Fruit fly (Drosophila melanogaster) whole organism, larva: Measurements from ENCODE around the gene Spn77Ba.

Experiments
- noc ChIP-seq: fragments of 200-800 bp; sonication (Bioruptor generic); optimal IDR thresholded peaks from 3 replicates; lab custom pipeline; 2019; ENCODE audit warnings: missing biosample characterization, mild to moderate bottlenecking, missing genetic modification characterization, moderate library complexity

The Spn77Ba gene

DNA sequence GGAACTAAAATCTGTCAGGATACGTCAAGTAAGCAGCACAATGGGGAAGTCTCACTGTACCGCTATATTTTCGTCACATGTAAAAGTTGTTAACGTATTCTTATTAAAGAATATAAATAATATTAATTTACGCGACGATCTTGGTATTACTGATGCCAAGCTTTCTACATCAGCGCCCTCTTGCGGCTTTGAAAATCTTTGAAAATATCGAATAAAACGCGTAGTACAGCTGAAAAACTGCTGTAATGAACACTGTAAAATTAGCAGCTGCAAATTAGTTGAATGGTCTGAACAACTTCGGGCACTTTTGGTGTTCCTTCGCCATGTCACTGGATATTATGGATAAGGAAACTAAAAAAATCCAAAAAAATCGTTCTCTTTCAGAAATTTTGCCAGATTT lies 3.1 kb downstream of the Spn77Ba start:
- TF ChIP-seq noc (tag; lab: Kevin White, UChicago): no peak

DNA sequence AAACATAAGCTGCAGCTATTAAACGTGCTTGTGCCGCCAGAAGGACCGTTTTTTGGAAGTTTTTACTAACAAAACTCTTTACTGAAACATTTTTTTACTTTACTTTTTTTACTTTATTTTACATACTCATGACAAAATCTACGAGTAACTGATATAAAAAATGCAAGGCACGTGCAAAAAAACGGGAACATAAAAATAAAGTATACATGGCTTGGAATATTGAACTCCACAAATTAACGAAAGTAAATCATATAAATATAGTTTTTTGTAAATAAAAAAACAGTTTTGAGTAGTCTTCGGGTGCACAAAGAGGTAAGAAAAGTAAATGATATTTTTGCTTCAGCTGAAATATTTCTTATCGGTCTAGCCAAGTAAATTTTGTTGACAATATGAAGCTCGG lies 3.7 kb downstream of the Spn77Ba start, which contains the start of gene Spn77Bb:
Gene Spn77Bb (plus strand): TSS at position 301 of the 400 bp plus-strand sequence.
- TF ChIP-seq noc (tag; lab: Kevin White, UChicago): no peak

DNA sequence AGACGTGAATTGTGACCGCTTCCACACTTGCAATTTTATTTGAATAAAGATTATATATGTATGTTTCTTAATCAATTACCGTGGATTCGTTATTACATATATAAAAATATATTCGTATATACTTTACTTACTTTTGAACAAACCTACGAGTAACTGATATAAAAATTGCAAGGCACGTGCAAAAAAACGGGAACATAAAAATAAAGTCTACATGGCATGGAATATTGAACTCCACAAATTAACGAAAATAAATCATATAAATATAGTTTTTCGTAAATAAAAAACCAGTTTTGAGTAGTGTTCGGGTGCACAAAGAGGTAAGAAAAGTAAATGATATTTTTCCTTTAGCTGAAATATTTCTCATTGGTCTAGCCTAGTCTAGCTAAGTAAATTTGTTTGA lies 25.3 kb downstream of the Spn77Ba start, which contains the start of gene Spn77Bc:
Gene Spn77Bc (plus strand): TSS at position 301 of the 400 bp plus-strand sequence.
- no peak for TF ChIP-seq noc (tag; lab: Kevin White, UChicago)

DNA sequence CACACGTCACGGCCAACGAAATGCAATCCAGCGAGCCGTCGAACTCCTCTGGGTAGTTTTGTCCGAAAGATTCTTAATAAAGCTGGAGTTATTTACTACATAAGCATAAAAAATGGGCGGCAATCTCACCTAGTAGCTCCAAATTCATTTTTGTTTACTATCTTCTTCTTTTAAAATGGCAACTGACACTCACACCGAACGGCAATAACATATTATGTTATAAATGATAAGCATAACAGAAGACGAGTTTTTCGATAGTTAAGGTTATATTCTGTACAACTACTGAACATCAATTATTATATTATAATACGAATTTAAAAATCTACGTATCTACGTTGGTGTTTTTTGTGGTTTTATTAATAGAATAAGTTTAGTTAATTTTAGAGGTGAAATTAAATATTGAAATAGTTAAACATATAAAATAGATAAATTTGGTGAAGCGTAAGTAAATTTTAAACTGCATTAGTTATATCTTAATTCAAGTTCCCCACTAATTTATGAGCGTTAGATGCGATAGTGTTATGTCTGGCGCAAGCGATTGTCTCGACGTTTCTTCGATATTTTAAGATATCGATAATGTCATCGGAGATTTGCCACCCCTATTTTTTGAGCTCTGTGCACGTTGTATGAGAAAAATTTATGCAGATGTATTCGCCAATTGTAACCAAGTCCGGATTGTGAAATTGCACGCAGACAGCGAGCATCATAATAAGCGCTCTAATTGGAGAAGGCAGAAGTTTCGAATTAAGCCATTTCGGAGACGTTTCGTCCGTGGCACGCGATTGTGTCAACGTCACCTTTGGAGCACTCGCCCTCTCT lies 31.0 kb downstream of the Spn77Ba start, which contains the start of the genes Rbbp5 and eRF1:
Gene Rbbp5 (minus strand): TSS at position 181 of the 819 bp plus-strand sequence.
Gene eRF1 (plus strand): TSS at position 594 of the 819 bp plus-strand sequence.
- peak; percentile 57 for TF ChIP-seq noc (tag; lab: Kevin White, UChicago)

DNA sequence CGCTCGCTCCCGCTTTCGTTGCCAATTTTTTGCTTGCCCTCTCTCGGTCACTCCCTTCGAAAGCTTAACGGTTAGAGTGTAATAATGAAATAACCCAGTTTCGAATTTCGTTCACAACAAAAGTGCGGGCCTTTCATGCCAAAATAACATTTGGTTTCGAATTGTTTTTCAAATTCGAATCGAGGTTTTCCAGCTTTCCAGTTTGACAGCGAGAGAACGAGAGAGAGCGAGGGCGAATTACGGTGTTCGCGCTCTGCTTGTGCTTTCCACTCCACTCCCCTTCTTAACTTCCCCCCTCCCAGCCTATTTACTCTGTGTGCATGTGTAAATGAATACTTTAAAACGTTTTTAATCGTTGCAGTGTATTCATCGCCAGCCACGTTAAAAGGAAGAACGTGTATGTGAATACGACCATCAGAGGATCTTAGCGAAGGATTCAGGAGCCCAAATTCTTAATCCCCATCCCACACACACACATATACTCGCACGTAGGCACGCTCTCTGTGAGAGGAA lies 31.6 kb downstream of the Spn77Ba start:
- no peak for TF ChIP-seq noc (tag; lab: Kevin White, UChicago)

DNA sequence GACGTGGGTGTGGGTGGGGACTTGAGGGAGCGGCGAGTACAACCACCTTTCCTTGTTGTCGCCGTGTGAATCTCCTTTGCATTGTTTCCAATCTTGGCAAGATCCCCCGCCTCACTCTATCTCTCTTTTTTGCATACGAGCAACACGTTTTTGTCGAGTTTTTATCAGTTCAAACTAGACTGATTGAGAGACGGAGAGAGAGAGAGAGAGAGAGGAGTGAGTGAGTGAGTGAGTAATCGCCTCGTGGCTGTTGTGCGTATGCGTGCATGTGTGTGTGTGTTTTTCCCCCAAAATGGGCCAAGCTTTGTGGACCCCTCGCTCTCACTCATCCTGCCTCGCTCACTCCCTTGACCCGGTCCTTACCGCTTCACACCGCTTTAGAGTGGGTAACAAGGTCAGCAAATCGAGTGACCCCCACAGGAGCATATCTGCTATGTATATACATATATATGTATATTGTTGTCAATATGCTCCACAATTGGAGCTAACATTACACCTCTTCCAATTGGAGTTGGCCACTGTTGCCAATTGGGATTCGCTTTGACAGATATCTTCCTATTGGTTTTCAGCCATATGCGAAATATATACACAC lies 32.4 kb downstream of the Spn77Ba start:
- TF ChIP-seq noc (tag; lab: Kevin White, UChicago): no peak

DNA sequence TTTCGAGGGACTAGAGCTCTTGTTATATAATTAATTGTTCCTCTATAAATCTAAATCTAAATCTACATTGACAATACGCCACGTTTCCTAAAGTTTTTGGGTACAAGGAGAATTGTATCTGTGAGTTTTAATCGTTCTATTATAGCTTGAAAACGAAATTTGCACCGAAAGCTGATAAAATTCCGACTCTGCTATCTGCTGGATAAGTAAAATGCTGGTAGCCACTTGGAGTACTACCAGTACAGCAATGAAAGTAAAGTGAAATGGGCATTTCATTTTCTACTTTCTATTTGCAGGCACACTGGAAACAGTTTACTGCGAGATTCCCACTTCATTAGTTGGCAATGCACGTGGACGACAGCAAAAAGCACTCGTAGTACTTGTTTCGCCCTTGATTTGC lies 36.2 kb downstream of the Spn77Ba start, which contains the start of gene CG5618:
Gene CG5618 (plus strand): TSS at position 301 of the 400 bp plus-strand sequence.
- no peak for TF ChIP-seq noc (tag; lab: Kevin White, UChicago)

DNA sequence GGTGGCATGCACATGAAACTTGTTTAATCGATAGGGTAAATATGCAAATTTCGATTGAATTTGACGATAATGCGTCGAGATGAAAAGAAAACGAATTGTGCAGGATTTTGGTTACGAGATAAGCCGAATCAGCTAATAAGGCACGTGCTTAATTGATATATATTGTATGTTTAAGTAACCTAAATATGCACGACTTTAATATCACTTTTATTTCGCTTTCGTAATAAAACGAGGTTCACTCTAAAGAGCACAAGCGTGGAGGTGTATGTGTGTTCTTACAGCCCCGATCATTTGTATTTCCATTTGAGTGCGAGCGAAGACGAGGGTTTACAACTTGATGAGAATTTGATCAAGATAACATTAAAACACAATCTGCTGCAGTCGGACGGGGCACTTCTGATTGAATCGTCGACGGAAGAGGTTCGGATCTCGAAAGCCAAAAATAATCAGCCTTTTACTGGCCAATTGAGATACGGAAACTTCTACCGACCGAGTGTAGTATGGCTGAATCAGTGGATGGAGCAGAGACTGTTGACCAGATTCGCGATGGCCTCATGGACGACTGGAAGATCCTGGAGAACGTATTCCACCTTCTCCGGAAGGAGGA lies 36.8 kb downstream of the Spn77Ba start:
- no peak for TF ChIP-seq noc (tag; lab: Kevin White, UChicago)

DNA sequence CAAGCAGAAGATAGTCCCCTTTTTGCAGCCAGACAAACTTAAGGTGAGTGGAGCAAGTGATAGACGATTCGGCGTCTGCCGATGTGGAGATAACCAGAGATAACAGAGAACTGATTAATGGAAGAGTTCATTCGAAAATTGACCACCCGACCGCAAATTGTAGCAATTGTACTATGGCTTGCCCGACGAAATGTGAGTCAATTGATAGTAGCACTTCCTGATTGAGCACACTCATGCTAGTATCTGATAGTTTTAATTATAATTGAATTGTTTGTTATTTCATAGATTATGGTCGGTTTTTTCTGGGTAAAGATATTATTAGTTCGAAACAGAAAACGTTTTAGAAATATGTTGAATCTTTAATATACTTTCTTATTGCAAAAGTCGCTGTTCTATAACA lies 37.4 kb downstream of the Spn77Ba start:
- TF ChIP-seq noc (tag; lab: Kevin White, UChicago): no peak

DNA sequence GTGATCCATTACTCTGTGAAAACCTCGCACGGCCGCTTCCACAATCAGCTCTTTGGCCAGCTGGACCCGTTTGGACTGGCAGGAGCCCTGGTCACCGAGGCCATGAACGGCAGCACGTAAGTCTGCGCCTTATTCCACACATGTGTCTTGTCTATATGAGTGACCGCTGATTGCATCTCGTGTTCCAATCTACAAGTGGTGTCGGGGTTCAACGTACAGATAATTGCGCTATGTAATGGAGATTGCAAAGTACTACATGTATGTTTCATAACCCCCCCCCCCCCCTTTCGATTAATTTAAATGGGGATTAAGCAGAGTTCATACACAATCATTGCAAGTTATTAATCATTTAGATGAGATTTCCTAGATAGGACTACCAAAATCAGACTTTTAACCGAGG lies 37.9 kb downstream of the Spn77Ba start:
- TF ChIP-seq noc (tag; lab: Kevin White, UChicago): no peak

DNA sequence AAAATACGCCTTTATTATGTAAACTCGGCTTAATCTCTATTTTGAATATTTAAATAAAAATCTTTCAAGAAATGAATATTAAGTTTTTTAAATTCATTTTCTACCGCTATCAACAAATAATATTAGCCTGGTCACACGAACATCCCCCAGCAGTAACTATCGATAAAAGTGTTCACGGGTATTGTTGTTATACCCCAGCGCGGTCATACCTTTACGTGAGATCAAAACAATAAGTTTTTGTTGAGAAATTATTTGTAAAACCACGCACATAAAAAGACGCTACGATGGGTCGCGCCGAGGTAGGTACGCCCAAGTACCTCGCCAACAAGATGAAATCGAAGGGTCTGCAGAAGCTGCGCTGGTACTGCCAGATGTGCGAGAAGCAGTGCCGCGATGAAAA lies 39.6 kb downstream of the Spn77Ba start, which contains the start of gene kin17:
Gene kin17 (plus strand): TSS at position 195 of the 400 bp plus-strand sequence.
- no peak for TF ChIP-seq noc (tag; lab: Kevin White, UChicago)

DNA sequence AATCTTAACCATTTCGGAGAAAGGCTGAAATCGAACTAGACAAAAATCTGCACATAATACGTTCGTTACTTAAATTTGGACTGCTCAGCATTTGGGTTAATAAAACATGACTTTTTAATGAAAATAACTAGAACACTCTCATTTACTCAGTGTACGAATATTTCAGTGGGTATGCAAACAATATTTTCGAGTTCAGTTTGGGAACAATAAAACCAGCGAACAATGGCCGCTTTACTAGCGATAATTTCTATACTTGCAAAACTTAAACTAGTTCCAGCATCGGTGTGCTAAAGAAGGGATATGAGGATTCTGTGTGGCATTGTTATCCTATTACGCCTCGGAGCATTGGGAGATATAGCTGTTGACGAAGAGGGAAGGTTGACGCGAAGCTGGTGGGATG lies 41.2 kb downstream of the Spn77Ba start, which contains the start of gene CG5665:
Gene CG5665 (plus strand): TSS at position 301 of the 400 bp plus-strand sequence.
- no peak for TF ChIP-seq noc (tag; lab: Kevin White, UChicago)

DNA sequence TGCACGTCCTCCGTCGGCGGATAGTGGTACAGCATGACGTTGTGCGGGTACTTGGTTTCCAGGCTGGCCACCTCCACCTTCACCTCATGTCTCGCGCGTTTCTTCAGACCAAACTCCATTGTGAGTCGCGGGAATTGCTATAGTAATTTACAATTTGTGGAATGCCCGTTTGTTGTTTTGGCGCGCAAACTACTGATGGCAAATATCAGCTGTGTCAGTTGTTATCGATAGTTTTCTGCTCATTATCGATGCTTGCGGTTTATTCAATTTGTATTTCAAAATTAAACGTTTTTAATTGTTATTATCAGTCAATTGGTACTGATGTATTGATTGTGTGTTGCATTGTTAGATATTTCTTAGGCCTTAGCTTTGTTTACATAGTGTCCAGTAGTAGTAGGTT lies 44.4 kb downstream of the Spn77Ba start, which contains the start of gene Prim2:
Gene Prim2 (minus strand): TSS at position 197 of the 400 bp plus-strand sequence.
- TF ChIP-seq noc (tag; lab: Kevin White, UChicago): no peak

DNA sequence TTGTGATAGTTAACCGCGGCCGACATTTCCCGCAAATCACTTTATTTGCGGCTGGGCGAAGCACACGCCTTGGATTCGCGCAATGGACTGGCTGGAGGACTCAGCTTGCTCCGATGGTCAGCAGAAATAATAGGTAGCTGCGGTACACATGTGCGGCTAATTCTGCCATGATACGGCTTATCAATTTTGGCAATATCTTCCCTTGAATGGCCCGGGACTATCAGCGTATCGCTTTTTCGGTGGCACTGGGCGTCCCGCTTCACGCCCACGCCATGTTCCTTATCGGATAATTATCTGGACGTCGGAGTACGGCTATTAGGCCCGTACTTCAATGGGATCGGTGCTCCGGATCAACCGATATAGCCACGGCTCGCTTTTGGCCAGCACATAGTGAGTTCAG lies 49.1 kb downstream of the Spn77Ba start:
- TF ChIP-seq noc (tag; lab: Kevin White, UChicago): no peak

DNA sequence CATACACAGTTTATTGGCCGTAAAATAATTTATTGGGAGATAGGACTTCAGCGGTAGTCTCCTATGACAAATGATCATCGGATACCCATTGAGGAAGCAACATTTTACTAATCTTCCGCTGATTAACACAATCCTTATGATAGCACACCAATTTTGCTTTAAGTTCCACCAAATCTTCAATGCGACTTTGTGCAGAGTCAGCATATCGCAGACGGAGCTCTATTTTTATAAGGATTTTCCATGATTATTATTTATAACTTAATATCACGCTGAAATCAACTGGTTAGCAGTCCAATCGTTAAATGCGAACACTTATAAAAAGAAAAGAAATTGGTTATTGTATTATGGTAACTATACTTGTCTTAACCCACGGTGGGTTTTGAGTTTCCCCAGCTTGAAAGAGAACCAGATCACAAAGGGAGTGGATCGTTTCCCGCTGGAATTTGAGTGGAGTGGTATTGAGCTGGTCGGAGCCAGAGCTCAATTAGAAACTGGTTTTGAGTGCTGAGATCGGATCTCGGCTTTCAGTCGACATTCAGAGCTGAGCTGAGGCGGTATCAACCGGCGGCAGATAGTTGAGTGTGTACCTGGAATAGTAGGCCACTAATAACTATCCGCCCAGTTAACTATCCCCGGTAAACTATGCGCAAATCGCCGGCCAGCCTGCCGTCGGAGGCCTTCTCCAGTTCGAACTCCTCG lies 49.8 kb downstream of the Spn77Ba start, which contains the start of the genes Toll-9 and in:
Gene Toll-9 (minus strand): TSS at position 51 of the 699 bp plus-strand sequence.
Gene in (plus strand): TSS at position 525 of the 699 bp plus-strand sequence.
- no peak for TF ChIP-seq noc (tag; lab: Kevin White, UChicago)
